Worm (Caenorhabditis elegans): ENCODE data around the gene ZK632.10.

The ZK632.10 gene

DNA sequence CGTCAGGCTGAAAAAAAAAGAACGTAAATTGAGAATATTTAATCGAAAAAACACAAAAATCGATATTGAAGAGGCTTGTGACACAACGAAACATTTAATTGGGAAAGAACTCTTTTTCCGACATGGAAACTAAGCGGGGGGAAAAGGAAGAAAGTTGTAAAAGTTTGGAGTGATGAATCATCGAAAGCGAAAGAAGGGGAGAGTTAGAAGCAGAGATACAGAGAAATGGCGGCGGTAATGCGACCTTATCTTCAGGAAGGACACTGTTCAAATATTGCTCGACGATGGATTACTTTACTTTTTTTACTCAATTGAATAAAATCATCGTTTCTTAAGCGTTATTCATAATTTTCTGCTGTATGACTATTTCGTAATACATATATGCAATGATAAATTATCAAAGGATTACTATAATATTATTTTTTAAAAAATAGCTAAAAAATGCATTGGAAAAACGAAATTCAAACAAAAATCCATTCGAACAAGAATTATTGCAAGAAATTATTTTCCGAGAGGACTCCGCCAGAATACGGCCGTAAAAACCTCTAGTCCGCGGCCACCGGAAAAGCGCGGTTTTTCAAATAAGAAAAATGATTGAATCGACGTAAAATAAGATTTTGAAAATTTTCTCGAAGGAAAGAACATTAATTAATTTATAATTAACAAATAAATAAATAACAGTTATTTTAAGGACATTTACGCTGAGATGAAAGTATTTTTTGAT, 40.4 kb upstream of the ZK632.10 start, which contains the start of gene dhhc-4 (continued):
- TF ChIP-seq sptf-2 (GFP tag; optimal IDR thresholded peaks at IDR 0.05): no peak
- TF ChIP-seq pbrm-1 (GFP tag; IDR thresholded peaks at IDR 0.05): no peak
- no peak for TF ChIP-seq zim-3 (tag; optimal IDR thresholded peaks at IDR 0.05)
- TF ChIP-seq dox-1 (GFP tag; IDR thresholded peaks at IDR 0.05): no peak
- peak in 1 of 2 experiments; percentile 71 for TF ChIP-seq let-607 (tag; optimal IDR thresholded peaks at IDR 0.05)
- TF ChIP-seq ztf-26 (tag; optimal IDR thresholded peaks at IDR 0.05): no peak
- TF ChIP-seq ets-4 (GFP tag; optimal IDR thresholded peaks at IDR 0.05): no peak
- no peak for TF ChIP-seq fkh-3 (tag; optimal IDR thresholded peaks at IDR 0.05)
- no peak for TF ChIP-seq egl-44 (GFP tag; IDR thresholded peaks at IDR 0.05)
- TF ChIP-seq nhr-179 (tag; optimal IDR thresholded peaks at IDR 0.05): no peak
- TF ChIP-seq nhr-27 (tag; optimal IDR thresholded peaks at IDR 0.05): no peak
- TF ChIP-seq xnd-1 (tag; optimal IDR thresholded peaks at IDR 0.05): peak; percentile 43
- TF ChIP-seq die-1 (tag; optimal IDR thresholded peaks at IDR 0.05): no peak
- no peak for TF ChIP-seq cebp-2 (GFP tag; IDR thresholded peaks at IDR 0.05)
- no peak for TF ChIP-seq unc-62 (GFP tag; optimal IDR thresholded peaks at IDR 0.05)
- TF ChIP-seq cebp-1 (GFP tag; IDR thresholded peaks at IDR 0.05): no peak
- no peak for TF ChIP-seq cebp-1 (tag; optimal IDR thresholded peaks at IDR 0.05)

DNA sequence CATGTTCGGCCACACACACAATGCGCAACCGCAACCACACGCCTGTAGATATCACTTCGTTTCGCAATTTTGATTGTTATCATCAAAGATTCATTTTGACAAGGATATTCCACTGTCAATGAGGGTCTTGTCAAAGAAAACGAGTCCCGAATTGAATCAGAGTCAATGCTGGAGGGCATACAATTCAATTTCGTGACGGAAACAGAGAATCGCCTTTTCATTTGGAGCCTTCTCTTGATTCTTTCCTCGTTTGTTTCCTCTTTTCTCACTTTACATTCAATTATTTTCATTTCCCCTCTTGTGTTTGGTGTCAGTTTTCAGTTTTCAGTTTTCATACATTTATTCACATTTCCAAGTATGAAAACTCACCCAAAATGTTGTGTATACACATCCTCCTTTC, 39.8 kb upstream of the ZK632.10 start:
- TF ChIP-seq nhr-80 (tag; optimal IDR thresholded peaks at IDR 0.05) (no peak), attf-6 (GFP tag; IDR thresholded peaks at IDR 0.05) (no peak), ZK185.1 (tag; optimal IDR thresholded peaks at IDR 0.05; ENCODE audit: poor library complexity, severe bottlenecking) (no peak), dpff-1 (tag; optimal IDR thresholded peaks at IDR 0.05) (no peak), lin-26 (GFP tag; IDR thresholded peaks at IDR 0.05) (no peak), lsy-27 (tag; optimal IDR thresholded peaks at IDR 0.05; ENCODE audit: borderline replicate concordance, insufficient read depth) (no peak), snpc-4 (GFP tag; optimal IDR thresholded peaks at IDR 0.05) (no peak), snpc-4 (tag; optimal IDR thresholded peaks at IDR 0.05) (no peak), aptf-2 (GFP tag; conservative IDR thresholded peaks at IDR 0.05) (no peak), ccch-3 (GFP tag; optimal IDR thresholded peaks at IDR 0.05) (no peak), Y53F4B.3 (GFP tag; IDR thresholded peaks at IDR 0.05) (no peak), bed-1 (GFP tag; IDR thresholded peaks at IDR 0.05) (no peak), C17E4.6 (GFP tag; IDR thresholded peaks at IDR 0.05) (no peak), cebp-2 (GFP tag; IDR thresholded peaks at IDR 0.05) (no peak), F23B12.7 (tag; optimal IDR thresholded peaks at IDR 0.05; ENCODE audit: insufficient read depth) (no peak), sdz-38 (tag; optimal IDR thresholded peaks at IDR 0.05) (no peak), ceh-58 (GFP tag; IDR thresholded peaks at IDR 0.05) (no peak), xnd-1 (tag; optimal IDR thresholded peaks at IDR 0.05) (no peak)

DNA sequence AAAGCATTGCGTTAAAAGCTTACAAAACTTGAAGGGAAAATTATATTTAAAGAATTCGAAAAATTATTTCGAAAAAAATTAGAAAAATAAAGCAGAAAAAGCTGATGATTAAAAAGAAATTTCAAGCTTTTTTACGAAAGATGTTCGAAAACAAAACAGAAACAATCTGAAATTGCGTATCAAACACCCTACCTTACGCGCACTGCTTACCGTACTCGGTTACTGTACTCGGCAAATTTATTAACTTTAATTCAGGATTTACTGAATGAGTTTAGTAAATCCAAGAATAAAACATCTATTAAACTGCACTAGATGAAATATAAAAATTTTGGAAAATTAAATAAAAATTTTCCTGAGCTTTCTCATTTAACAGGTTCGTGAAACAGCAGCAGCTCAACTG, 34.9 kb upstream of the ZK632.10 start:
- TF ChIP-seq lsl-1 (GFP tag; optimal IDR thresholded peaks at IDR 0.05) (peak; percentile 83), tlf-1 (GFP tag; optimal IDR thresholded peaks at IDR 0.05) (no peak)

All from whole organism, young adult.